Worm (Caenorhabditis elegans): ENCODE measurements around the gene wdr-60.

Gene wdr-60

ce11 chrIII:5024393-5024964, 37.5 kb downstream of the wdr-60 start, which contains the start of gene pcf-11 (continued):
- TF ChIP-seq lsy-27 (tag; optimal IDR thresholded peaks at IDR 0.05; ENCODE audit: borderline replicate concordance, insufficient read depth): no peak
- no peak for TF ChIP-seq xnd-1 (tag; optimal IDR thresholded peaks at IDR 0.05)
- no peak for TF ChIP-seq sptf-2 (GFP tag; optimal IDR thresholded peaks at IDR 0.05)
- peak; percentile 15 for TF ChIP-seq tbp1 (GFP tag; optimal IDR thresholded peaks at IDR 0.05)
- TF ChIP-seq lir-1 (GFP tag; conservative IDR thresholded peaks at IDR 0.05): no peak
- no peak for TF ChIP-seq cebp-1 (GFP tag; IDR thresholded peaks at IDR 0.05)
- peak; percentile 47 for TF ChIP-seq cebp-1 (tag; optimal IDR thresholded peaks at IDR 0.05)
- no peak for TF ChIP-seq efl-1 (GFP tag; optimal IDR thresholded peaks at IDR 0.05)
- TF ChIP-seq ceh-100 (GFP tag; IDR thresholded peaks at IDR 0.05): no peak

- TF ChIP-seq nhr-90 (tag; optimal IDR thresholded peaks at IDR 0.05) (peak; percentile 45), Y67H2A.10 (GFP tag; conservative IDR thresholded peaks at IDR 0.05) (peak; percentile 12; the same call in 1 of the 2 replicates), gei-17 (GFP tag; optimal IDR thresholded peaks at IDR 0.05) (peak; percentile 7), egl-44 (GFP tag; IDR thresholded peaks at IDR 0.05) (no peak; the same call in 1 of the 2 replicates), somi-1 (GFP tag; optimal IDR thresholded peaks at IDR 0.05) (no peak), B0261.1 (tag; optimal IDR thresholded peaks at IDR 0.05) (peak; percentile 19), die-1 (tag; optimal IDR thresholded peaks at IDR 0.05) (peak; percentile 23), egrh-3 (GFP tag; IDR thresholded peaks at IDR 0.05) (no peak), F37B4.10 (GFP tag; IDR thresholded peaks at IDR 0.05) (no peak), chd-7 (tag; optimal IDR thresholded peaks at IDR 0.05) (peak; percentile 27), rcor-1 (GFP tag; IDR thresholded peaks at IDR 0.05) (peak; percentile 57), tbp1 (GFP tag; optimal IDR thresholded peaks at IDR 0.05) (peak; percentile 48), efl-1 (GFP tag; optimal IDR thresholded peaks at IDR 0.05) (no peak), let-526 (GFP tag; IDR thresholded peaks at IDR 0.05) (no peak), tlf-1 (GFP tag; optimal IDR thresholded peaks at IDR 0.05) (peak; percentile 67), hmg-20 (GFP tag; IDR thresholded peaks at IDR 0.05) (0 out of 2 replicates have a peak, but pooled peaks have one; percentile 5), nhr-179 (tag; optimal IDR thresholded peaks at IDR 0.05) (no peak), C06A6.2 (GFP tag; conservative IDR thresholded peaks at IDR 0.05) (no peak), Y95B8A.8 (GFP tag; IDR thresholded peaks at IDR 0.05) (peak; percentile 84), ceh-58 (GFP tag; IDR thresholded peaks at IDR 0.05) (no peak), mxl-1 (tag; optimal IDR thresholded peaks at IDR 0.05) (no peak), akir-1 (GFP tag; optimal IDR thresholded peaks at IDR 0.05) (no peak), nfya-2 (GFP tag; IDR thresholded peaks at IDR 0.05) (no peak), nfyb-1 (GFP tag; IDR thresholded peaks at IDR 0.05) (0 out of 2 replicates have a peak, but pooled peaks have one; percentile 65), hrde-1 (tag; optimal IDR thresholded peaks at IDR 0.05; ENCODE audit: borderline replicate concordance) (peak; percentile 58), dpff-1 (tag; optimal IDR thresholded peaks at IDR 0.05) (no peak), sdz-38 (tag; optimal IDR thresholded peaks at IDR 0.05) (no peak), cebp-1 (GFP tag; IDR thresholded peaks at IDR 0.05) (no peak), cebp-1 (tag; optimal IDR thresholded peaks at IDR 0.05) (peak; percentile 49), F23B12.7 (tag; optimal IDR thresholded peaks at IDR 0.05; ENCODE audit: insufficient read depth) (no peak), F49E8.2 (tag; optimal IDR thresholded peaks at IDR 0.05; ENCODE audit: insufficient read depth) (no peak), hlh-12 (tag; optimal IDR thresholded peaks at IDR 0.05) (no peak), T26A5.8 (tag; optimal IDR thresholded peaks at IDR 0.05) (no peak), ccch-3 (GFP tag; optimal IDR thresholded peaks at IDR 0.05) (no peak), sea-2 (GFP tag; IDR thresholded peaks at IDR 0.05) (no peak), madf-8 (GFP tag; conservative IDR thresholded peaks at IDR 0.05) (no peak), Y53G8AR.9 (GFP tag; conservative IDR thresholded peaks at IDR 0.05) (0 out of 2 replicates have a peak, but pooled peaks have one; percentile 75), ceh-100 (GFP tag; IDR thresholded peaks at IDR 0.05) (no peak; the same call in 1 of the 2 replicates), snpc-1.3 (tag; optimal IDR thresholded peaks at IDR 0.05; ENCODE audit: insufficient read depth) (no peak), bed-1 (GFP tag; IDR thresholded peaks at IDR 0.05) (no peak), ama-1 (optimal IDR thresholded peaks at IDR 0.05) (peak; percentile 90), ama-1 (GFP tag; optimal IDR thresholded peaks at IDR 0.05) (peak in 1 of 2 experiments; percentile 39)
Measured at ce11 chrIII:5025136-5025629, 38.2 kb downstream of the wdr-60 start.
